Worm (Caenorhabditis elegans) whole organism, L4/young adult: ENCODE results near the gene B0336.7.

Experiments used
- W03F9.2 ChIP-seq: fragments of 150-350 bp; optimal IDR thresholded peaks from 2 replicates; lab custom pipeline; 2014; ENCODE audit warnings: missing biosample characterization, missing genetic modification characterization
- dao-5 ChIP-seq: sonication (generic microtip); optimal IDR thresholded peaks from 2 replicates; lab custom pipeline; 2016; ENCODE audit warnings: missing genotype, missing genetic modification characterization, moderate library complexity, missing compliant biosample characterization
- him-1 ChIP-seq: sonication (generic microtip); optimal IDR thresholded peaks from 2 replicates; lab custom pipeline; 2016; ENCODE audit warnings: missing genotype, missing genetic modification reagents, missing genetic modification characterization, missing compliant biosample characterization

DNA sequence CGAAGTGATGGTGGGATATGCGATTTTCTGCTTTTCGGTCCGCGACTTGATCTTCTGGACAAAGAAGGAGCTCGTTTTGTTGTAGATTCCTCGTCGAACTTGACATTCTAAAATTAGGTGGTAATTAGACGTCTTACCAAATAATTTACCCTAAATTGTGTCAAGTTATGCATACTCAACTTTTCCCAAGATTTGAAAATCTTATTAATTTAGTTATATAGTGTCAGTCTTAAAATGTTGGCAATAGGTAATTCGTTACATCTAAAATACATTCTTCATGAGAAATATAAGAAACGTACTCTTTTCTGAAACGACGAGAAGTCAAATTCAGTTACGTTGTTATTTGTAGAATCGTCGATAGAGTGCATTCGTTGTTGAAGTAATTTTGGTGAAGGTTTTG is 10.4 kb upstream of the B0336.7 start:
- TF ChIP-seq him-1 (tag; lab: Kevin White, UChicago), result no peak
- no peak for TF ChIP-seq dao-5 (tag; lab: Kevin White, UChicago)
- TF ChIP-seq W03F9.2 (tag; lab: Kevin White, UChicago), result no peak
